Worm (Caenorhabditis elegans) whole organism, L4/young adult: ENCODE data around the gene R07B1.7.

Experiments used
- W03F9.2 ChIP-seq: fragments of 150-350 bp; optimal IDR thresholded peaks from 2 replicates; lab custom pipeline; 2014; ENCODE audit warnings: missing biosample characterization, missing genetic modification characterization
- him-1 ChIP-seq: sonication (generic microtip); optimal IDR thresholded peaks from 2 replicates; lab custom pipeline; 2016; ENCODE audit warnings: missing genotype, missing genetic modification reagents, missing genetic modification characterization, missing compliant biosample characterization

ce11 chrX:9845916-9846315, 23.0 kb upstream of the R07B1.7 start:
- no peak for TF ChIP-seq W03F9.2 (tag; lab: Kevin White, UChicago)
- TF ChIP-seq him-1 (tag; lab: Kevin White, UChicago): no peak
